Worm (Caenorhabditis elegans) whole organism, mixed stage, embryonic: ENCODE results near the gene mks-5.
A peak's percentile ranks its signal among the peaks of the same experiment; 100 is the strongest.

Experiments
- M03D4.4 ChIP-seq: sonication (generic microtip); optimal IDR thresholded peaks from 2 replicates; lab custom pipeline; 2017; ENCODE audit warnings: mild to moderate bottlenecking, missing genetic modification characterization, missing compliant biosample characterization
- bed-3 ChIP-seq: fragments of 200-800 bp; sonication (Bioruptor generic); optimal IDR thresholded peaks from 3 replicates; lab custom pipeline; 2018; ENCODE audit warnings: mild to moderate bottlenecking, missing genetic modification characterization, moderate library complexity, missing compliant biosample characterization
- ceh-39 ChIP-seq: fragments of 150-350 bp; optimal IDR thresholded peaks from 2 replicates; lab custom pipeline; 2014; ENCODE audit warnings: missing biosample characterization, missing genetic modification characterization
- ceh-43 ChIP-seq: fragments of 200-800 bp; sonication (Bioruptor generic); optimal IDR thresholded peaks from 2 replicates; lab custom pipeline; 2018; ENCODE audit warnings: mild to moderate bottlenecking, missing genetic modification characterization, moderate library complexity, missing compliant biosample characterization
- ces-1 ChIP-seq: fragments of 150-350 bp; optimal IDR thresholded peaks from 2 replicates; lab custom pipeline; 2014; ENCODE audit warnings: missing biosample characterization, missing genetic modification reagents, missing genetic modification characterization
- cnd-1 ChIP-seq: fragments of 200-800 bp; sonication (Bioruptor generic); optimal IDR thresholded peaks from 2 replicates; lab custom pipeline; 2018; ENCODE audit warnings: mild to moderate bottlenecking, missing genetic modification characterization, missing compliant biosample characterization
- elt-1 ChIP-seq: sonication (generic microtip); optimal IDR thresholded peaks from 2 replicates; lab custom pipeline; 2017; ENCODE audit warnings: missing genetic modification characterization, mild to moderate bottlenecking, missing compliant biosample characterization, antibody characterized with exemption, moderate library complexity, borderline replicate concordance; ENCODE audit not compliant: insufficient read depth
- elt-3 ChIP-seq: fragments of 150-350 bp; optimal IDR thresholded peaks from 2 replicates; lab custom pipeline; 2014; ENCODE audit warnings: missing biosample characterization, missing genetic modification characterization
- flh-1 ChIP-seq: fragments of 200-800 bp; sonication (Bioruptor generic); optimal IDR thresholded peaks from 2 replicates; lab custom pipeline; 2018; ENCODE audit warnings: mild to moderate bottlenecking, missing genetic modification characterization, moderate library complexity, missing compliant biosample characterization
- ham-2 ChIP-seq: fragments of 200-800 bp; sonication (Bioruptor generic); optimal IDR thresholded peaks from 2 replicates; lab custom pipeline; 2018; ENCODE audit warnings: mild to moderate bottlenecking, missing genetic modification characterization, missing compliant biosample characterization
- hlh-1 ChIP-seq: fragments of 150-350 bp; optimal IDR thresholded peaks from 2 replicates; lab custom pipeline; 2014; ENCODE audit warnings: missing biosample characterization, missing genetic modification reagents, missing genetic modification characterization
- lin-13 ChIP-seq: fragments of 150-350 bp; optimal IDR thresholded peaks from 2 replicates; lab custom pipeline; 2014; ENCODE audit warnings: missing biosample characterization, missing genetic modification characterization
- lin-32 ChIP-seq: fragments of 200-800 bp; sonication (Bioruptor generic); optimal IDR thresholded peaks from 2 replicates; lab custom pipeline; 2018; ENCODE audit warnings: mild to moderate bottlenecking, missing genetic modification characterization, missing compliant biosample characterization
- lsy-2 ChIP-seq: fragments of 150-350 bp; optimal IDR thresholded peaks from 2 replicates; lab custom pipeline; 2014; ENCODE audit warnings: missing biosample characterization, missing genetic modification characterization
- mep-1 ChIP-seq: fragments of 150-350 bp; optimal IDR thresholded peaks from 2 replicates; lab custom pipeline; 2017; ENCODE audit warnings: missing biosample characterization, missing genetic modification reagents, missing genetic modification characterization, inconsistent platforms
- mls-2 ChIP-seq: sonication (generic microtip); optimal IDR thresholded peaks from 2 replicates; lab custom pipeline; 2016; ENCODE audit warnings: mild to moderate bottlenecking, missing genetic modification characterization, moderate library complexity, missing compliant biosample characterization
- nhr-12 ChIP-seq: fragments of 150-350 bp; optimal IDR thresholded peaks from 2 replicates; lab custom pipeline; 2014; ENCODE audit warnings: missing biosample characterization, missing genetic modification characterization
- nhr-2 ChIP-seq: fragments of 150-350 bp; optimal IDR thresholded peaks from 2 replicates; lab custom pipeline; 2014; ENCODE audit warnings: missing biosample characterization, missing genetic modification characterization
- nhr-237 ChIP-seq: fragments of 150-350 bp; optimal IDR thresholded peaks from 2 replicates; lab custom pipeline; 2014; ENCODE audit warnings: missing biosample characterization, missing genetic modification characterization
- nhr-28 ChIP-seq: fragments of 150-350 bp; optimal IDR thresholded peaks from 2 replicates; lab custom pipeline; 2014; ENCODE audit warnings: missing biosample characterization, missing genetic modification characterization
- nhr-76 ChIP-seq: sonication (generic microtip); optimal IDR thresholded peaks from 2 replicates; lab custom pipeline; 2017; ENCODE audit warnings: missing biosample characterization, missing genetic modification characterization
- pha-4 ChIP-seq: fragments of 150-350 bp; optimal IDR thresholded peaks from 2 replicates; lab custom pipeline; 2018; ENCODE audit warnings: missing biosample characterization, missing genetic modification reagents, missing genetic modification characterization
- sem-2 ChIP-seq: fragments of 200-800 bp; sonication (Bioruptor generic); optimal IDR thresholded peaks from 2 replicates; lab custom pipeline; 2018; ENCODE audit warnings: mild to moderate bottlenecking, missing genetic modification characterization, missing compliant biosample characterization
- snpc-4 ChIP-seq: fragments of 150-350 bp; optimal IDR thresholded peaks from 2 replicates; lab custom pipeline; 2014; ENCODE audit warnings: missing biosample characterization, missing genetic modification characterization
- sptf-1 ChIP-seq: sonication (generic microtip); optimal IDR thresholded peaks from 2 replicates; lab custom pipeline; 2017; ENCODE audit warnings: mild to moderate bottlenecking, missing genetic modification characterization, moderate library complexity, missing compliant biosample characterization
- tbx-8 ChIP-seq: fragments of 200-800 bp; sonication (Bioruptor generic); optimal IDR thresholded peaks from 2 replicates; lab custom pipeline; 2018; ENCODE audit warnings: mild to moderate bottlenecking, missing genetic modification characterization, moderate library complexity, missing compliant biosample characterization
- unc-120 ChIP-seq: sonication (generic microtip); optimal IDR thresholded peaks from 2 replicates; lab custom pipeline; 2017; ENCODE audit warnings: missing genetic modification characterization, missing compliant biosample characterization; ENCODE audit not compliant: poor library complexity, severe bottlenecking
- unc-39 ChIP-seq: fragments of 150-350 bp; optimal IDR thresholded peaks from 2 replicates; lab custom pipeline; 2014; ENCODE audit warnings: missing biosample characterization, missing genetic modification characterization
- unc-62 ChIP-seq: fragments of 150-350 bp; optimal IDR thresholded peaks from 2 replicates; lab custom pipeline; 2014; ENCODE audit warnings: missing biosample characterization, missing genetic modification reagents, missing genetic modification characterization
- zip-8 ChIP-seq: fragments of 150-350 bp; optimal IDR thresholded peaks from 2 replicates; lab custom pipeline; 2014; ENCODE audit warnings: missing biosample characterization, missing genetic modification characterization

Gene mks-5

ce11 chrII:10765238-10765637, 45.2 kb downstream of the mks-5 start:
- TF ChIP-seq nhr-12 (no peak), snpc-4 (tag; lab: Kevin White, UChicago) (no peak), unc-62 (GFP tag; lab: Kevin White, UChicago) (no peak), tbx-8 (GFP tag; lab: Kevin White, UChicago) (no peak), nhr-76 (tag; lab: Kevin White, UChicago) (no peak)

- TF ChIP-seq ces-1 (peak; percentile 79), mep-1 (no peak)
Measured at ce11 chrII:10766773-10767172, 46.7 kb downstream of the mks-5 start.

ce11 chrII:10767977-10768376, 47.9 kb downstream of the mks-5 start:
- TF ChIP-seq lsy-2 (tag; lab: Kevin White, UChicago) = no peak
- TF ChIP-seq unc-62 (GFP tag; lab: Kevin White, UChicago) = no peak
- TF ChIP-seq elt-3 (tag; lab: Kevin White, UChicago) = no peak
- TF ChIP-seq unc-39 = no peak
- TF ChIP-seq flh-1 = no peak
- no peak for TF ChIP-seq sptf-1 (tag; lab: Kevin White, UChicago)
- no peak for TF ChIP-seq cnd-1 (tag; lab: Kevin White, UChicago)
- TF ChIP-seq M03D4.4 (tag; lab: Kevin White, UChicago) = no peak
- no peak for TF ChIP-seq hlh-1 (tag; lab: Kevin White, UChicago)
- TF ChIP-seq nhr-2 (tag; lab: Kevin White, UChicago) = no peak
- TF ChIP-seq tbx-8 (GFP tag; lab: Kevin White, UChicago) = no peak
- TF ChIP-seq ham-2 (GFP tag; lab: Kevin White, UChicago) = no peak
- no peak for TF ChIP-seq ceh-39 (tag; lab: Kevin White, UChicago)
- no peak for TF ChIP-seq zip-8 (tag; lab: Kevin White, UChicago)
- TF ChIP-seq lin-32 (GFP tag; lab: Kevin White, UChicago) = no peak
- TF ChIP-seq snpc-4 (tag; lab: Kevin White, UChicago) = no peak
- no peak for TF ChIP-seq ceh-43 (GFP tag; lab: Kevin White, UChicago)
- no peak for TF ChIP-seq ces-1
- no peak for TF ChIP-seq elt-1 (tag; lab: Kevin White, UChicago)
- no peak for TF ChIP-seq unc-120

- TF ChIP-seq unc-120 (no peak), nhr-28 (tag; lab: Kevin White, UChicago) (no peak), ces-1 (peak; percentile 88), lin-13 (no peak), ceh-43 (GFP tag; lab: Kevin White, UChicago) (no peak), nhr-237 (no peak)
Measured at ce11 chrII:10769291-10769690, 49.3 kb downstream of the mks-5 start.

ce11 chrII:10778026-10778425, 58.0 kb downstream of the mks-5 start, which contains the start of gene mpz-1:
TSS of gene mpz-1 (minus strand) at chrII:10778126.
- TF ChIP-seq elt-3 (tag; lab: Kevin White, UChicago) (no peak), sptf-1 (tag; lab: Kevin White, UChicago) (no peak), bed-3 (GFP tag; lab: Kevin White, UChicago) (no peak), unc-62 (GFP tag; lab: Kevin White, UChicago) (no peak), snpc-4 (tag; lab: Kevin White, UChicago) (no peak), mls-2 (tag; lab: Kevin White, UChicago) (no peak), sem-2 (GFP tag; lab: Kevin White, UChicago) (no peak), pha-4 (tag; lab: Kevin White, UChicago) (no peak), flh-1 (no peak), lin-13 (no peak), nhr-237 (no peak), unc-120 (no peak)
